Worm (Caenorhabditis elegans) whole organism, midembryonic: ENCODE measurements around the gene snt-1.

Experiments
- T22C8.4 ChIP-seq: fragments of 200-800 bp; sonication (Bioruptor generic); IDR thresholded peaks from 2 replicates; pipeline ENCODE4 v1.3.6; 2022; ENCODE audit warnings: missing genetic modification characterization, missing compliant biosample characterization
- flt-1 ChIP-seq: fragments of 200-800 bp; sonication (Bioruptor generic); IDR thresholded peaks from 2 replicates; pipeline ENCODE4 v1.3.6; 2022; ENCODE audit warnings: missing genetic modification characterization, missing compliant biosample characterization
- tab-1 ChIP-seq: fragments of 200-800 bp; sonication (Bioruptor generic); IDR thresholded peaks from 2 replicates; pipeline ENCODE4 v1.3.6; 2022; ENCODE audit warnings: missing genetic modification characterization, missing compliant biosample characterization
- ztf-29 ChIP-seq: fragments of 200-800 bp; sonication (Bioruptor generic); IDR thresholded peaks from 2 replicates; pipeline ENCODE4 v1.3.6; 2022; ENCODE audit warnings: missing genetic modification reagents, missing genetic modification characterization, missing compliant biosample characterization

- peak; percentile 65 for TF ChIP-seq T22C8.4 (GFP tag; lab: Robert Waterston, UW)
- no peak for TF ChIP-seq tab-1 (GFP tag; lab: Robert Waterston, UW)
- TF ChIP-seq ztf-29 = no peak
- no peak for TF ChIP-seq flt-1 (GFP tag; lab: Robert Waterston, UW)
Observed at ce11 chrII:6844227-6845005, 33.7 kb downstream of the snt-1 start.
